Worm (Caenorhabditis elegans) whole organism, early embryonic: ENCODE results near the gene srd-12.

Source experiments
- F13C5.2 ChIP-seq: sonication (generic microtip); optimal IDR thresholded peaks from 2 replicates; lab custom pipeline; 2017; ENCODE audit warnings: mild to moderate bottlenecking, missing genetic modification characterization, inconsistent platforms, missing compliant biosample characterization
- ama-1 ChIP-seq: fragments of 150-350 bp; optimal IDR thresholded peaks from 2 replicates; lab custom pipeline; 2014
- hnd-1 ChIP-seq: sonication (generic microtip); optimal IDR thresholded peaks from 2 replicates; lab custom pipeline; 2016; ENCODE audit warnings: missing genetic modification characterization, missing compliant biosample characterization

- TF ChIP-seq ama-1 (lab: Kevin White, UChicago) (no peak), F13C5.2 (tag; lab: Kevin White, UChicago) (no peak), hnd-1 (tag; lab: Kevin White, UChicago) (no peak)
Measured at ce11 chrIV:5674435-5674834, 44.4 kb upstream of the srd-12 start, which contains the start of gene srd-5.
